Fruit fly (Drosophila melanogaster) whole organism: ENCODE results near the gene CG46193.
"Not testable (repeated sequence)": the region's sequence is repeated elsewhere in the genome, so short reads cannot be mapped to it uniquely, and the experiment has no call there.

Source experiments
- CG8478 ChIP-seq: fragments of >200 bp; optimal IDR thresholded peaks from 2 replicates; lab custom pipeline; 2018; ENCODE audit warnings: inconsistent platforms
- Dll ChIP-seq: fragments of >200 bp; optimal IDR thresholded peaks from 2 replicates; lab custom pipeline; 2017
- EcR ChIP-seq, 2 experiments: fragments of >200 bp; optimal IDR thresholded peaks; 2 replicates each; lab custom pipeline; 2017; ENCODE audit warnings: missing biosample characterization in 2 of 2, missing genetic modification characterization in 2 of 2, missing genetic modification reagents in 2 of 2
- pan ChIP-seq: fragments of >200 bp; optimal IDR thresholded peaks from 2 replicates; lab custom pipeline; 2017
- psq ChIP-seq: fragments of >200 bp; optimal IDR thresholded peaks from 2 replicates; lab custom pipeline; 2017
- usp ChIP-seq: fragments of >200 bp; optimal IDR thresholded peaks from 2 replicates; lab custom pipeline; 2017; ENCODE audit warnings: missing biosample characterization, missing genetic modification characterization, mixed read lengths

Gene CG46193

dm6 chrY:3262880-3263279 is at the start of gene CG46193:
Gene CG46193 (plus strand): TSS chrY:3263180.
- not testable (repeated sequence) for TF ChIP-seq psq (lab: Kevin White, UChicago); Dll (lab: Kevin White, UChicago); EcR (GFP tag; optimal IDR thresholded peaks at IDR 0.05; lab: Kevin White, UChicago)

DNA sequence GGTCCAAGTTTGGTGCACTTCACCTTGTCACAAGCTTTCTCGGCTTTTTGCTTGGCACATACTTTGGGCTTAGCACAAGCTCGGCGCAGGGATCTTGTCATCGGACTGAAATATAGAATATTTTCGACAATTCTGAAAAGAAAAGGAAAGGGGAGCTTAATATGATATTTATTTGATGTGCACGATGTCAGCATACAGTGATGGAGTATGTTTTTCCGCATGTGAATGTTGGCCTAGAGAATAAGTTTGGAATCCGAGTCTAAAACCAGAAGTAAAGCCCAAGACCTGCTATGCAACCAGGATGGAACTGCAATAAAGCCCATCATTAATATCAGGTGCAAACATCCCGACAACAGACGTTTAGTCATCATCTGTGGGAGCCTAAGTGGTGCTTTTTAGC is 47.2 kb upstream of the CG46193 start, which contains the start of gene CG46191:
TSS of gene CG46191 (minus strand) at position 101 of the 400 bp plus-strand sequence.
- not testable (repeated sequence) for TF ChIP-seq psq, CG8478, pan (lab: Kevin White, UChicago)

dm6 chrY:3253257-3253656 is 9.7 kb upstream of the CG46193 start, which contains the start of gene CG46192:
Gene CG46192 (minus strand): TSS chrY:3253357.
- not testable (repeated sequence) for TF ChIP-seq psq (lab: Kevin White, UChicago); pan (lab: Kevin White, UChicago); usp (GFP tag; lab: Kevin White, UChicago)

DNA sequence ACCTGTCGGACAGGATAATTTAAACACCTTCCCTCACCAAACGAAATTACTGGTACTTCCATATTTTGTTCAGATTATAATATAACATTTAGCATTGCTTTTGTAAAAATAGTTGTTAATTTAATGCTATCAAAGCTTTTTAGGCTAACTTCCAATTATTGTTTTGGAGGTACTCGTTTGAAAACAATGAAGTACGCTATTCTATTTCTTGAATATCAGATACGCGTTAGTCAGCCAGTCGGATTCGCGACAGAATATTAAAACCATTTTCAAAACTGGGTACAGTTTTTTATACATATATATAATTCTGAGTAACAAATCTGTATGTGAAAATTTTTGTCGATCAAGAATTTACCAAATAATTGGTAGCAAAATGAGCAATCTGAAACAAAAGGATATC is 21.7 kb downstream of the CG46193 start, which contains the start of gene Mst77Y-4:
TSS of gene Mst77Y-4 (plus strand) at position 301 of the 400 bp plus-strand sequence.
- not testable (repeated sequence) for TF ChIP-seq Dll (lab: Kevin White, UChicago); usp (GFP tag; lab: Kevin White, UChicago); CG8478 (lab: Kevin White, UChicago)

DNA sequence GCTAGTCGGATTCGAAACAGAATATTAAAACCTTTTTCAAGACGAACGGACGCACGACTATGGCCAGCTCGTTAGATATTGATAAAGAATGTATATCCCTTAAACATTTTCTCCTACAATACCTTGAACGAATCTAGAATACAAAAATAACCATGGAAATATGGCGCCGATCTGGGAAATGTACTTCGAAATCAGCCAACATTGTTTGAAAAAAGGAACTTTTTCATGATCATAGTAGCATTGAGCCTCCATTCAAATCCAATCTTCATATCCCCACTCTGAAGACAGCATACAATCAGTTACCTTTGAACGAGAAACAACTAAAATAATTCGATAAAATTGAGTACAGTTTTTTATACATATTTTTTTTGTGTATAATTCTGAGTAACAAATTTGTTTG is 25.9 kb downstream of the CG46193 start, which contains the start of gene CG45764:
TSS of gene CG45764 (plus strand) at position 301 of the 400 bp plus-strand sequence.
- not testable (repeated sequence) for TF ChIP-seq EcR (GFP tag; optimal IDR thresholded peaks at IDR 0.05; lab: Kevin White, UChicago); Dll (lab: Kevin White, UChicago); pan (lab: Kevin White, UChicago)
